Worm (Caenorhabditis elegans) whole organism, dauer: ENCODE measurements around the gene rhi-1.

Experiments
- unc-62 ChIP-seq: sonication (generic microtip); optimal IDR thresholded peaks from 2 replicates; lab custom pipeline; 2017; ENCODE audit warnings: missing biosample characterization, missing genetic modification reagents, missing genetic modification characterization

The rhi-1 gene

ce11 chrX:4530426-4531044 lies 22.2 kb downstream of the rhi-1 start:
- no peak for TF ChIP-seq unc-62 (GFP tag; lab: Kevin White, UChicago)

- TF ChIP-seq unc-62 (GFP tag; lab: Kevin White, UChicago): no peak
These were observed 23.9 kb downstream of the rhi-1 start, which contains the start of gene nhr-35 for ce11 chrX:4532160-4532741. nhr-35 (plus strand) TSS chrX:4532691.

ce11 chrX:4534112-4534511 lies 25.8 kb downstream of the rhi-1 start:
- TF ChIP-seq unc-62 (GFP tag; lab: Kevin White, UChicago): no peak

DNA sequence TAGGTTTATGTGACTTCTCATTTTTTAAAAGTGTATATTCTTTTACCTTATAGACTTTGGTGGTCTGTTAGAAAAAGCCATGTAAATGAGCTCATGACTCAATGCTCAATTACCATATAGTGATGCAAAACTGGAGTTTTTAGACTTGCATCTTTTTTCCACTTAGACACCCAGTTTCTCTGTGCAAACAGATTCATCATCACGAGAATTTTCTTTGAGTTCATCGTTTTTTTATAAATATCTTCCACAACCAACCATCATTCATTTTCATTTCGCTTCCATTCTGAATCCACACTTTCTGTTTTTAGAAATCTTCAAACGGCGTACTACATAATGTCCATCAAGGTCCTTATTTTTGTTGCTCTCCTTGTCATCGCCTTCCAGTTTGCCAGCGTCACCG lies 36.2 kb downstream of the rhi-1 start, which contains the start of gene C07A12.2:
C07A12.2 (plus strand) TSS at position 301 of the 400 bp plus-strand sequence.
- TF ChIP-seq unc-62 (GFP tag; lab: Kevin White, UChicago): no peak

ce11 chrX:4548929-4549328 lies 40.6 kb downstream of the rhi-1 start:
- TF ChIP-seq unc-62 (GFP tag; lab: Kevin White, UChicago): no peak

ce11 chrX:4549853-4550596 lies 41.7 kb downstream of the rhi-1 start, which contains the start of gene C07A12.18:
C07A12.18 (minus strand) TSS chrX:4549903.
- no peak for TF ChIP-seq unc-62 (GFP tag; lab: Kevin White, UChicago)

- TF ChIP-seq unc-62 (GFP tag; lab: Kevin White, UChicago): no peak
These were observed 42.7 kb downstream of the rhi-1 start for ce11 chrX:4550987-4551386.

- no peak for TF ChIP-seq unc-62 (GFP tag; lab: Kevin White, UChicago)
These were observed 44.7 kb downstream of the rhi-1 start for ce11 chrX:4553033-4553432.

- TF ChIP-seq unc-62 (GFP tag; lab: Kevin White, UChicago): no peak
These were observed 45.2 kb downstream of the rhi-1 start for ce11 chrX:4553491-4553890.

- TF ChIP-seq unc-62 (GFP tag; lab: Kevin White, UChicago): no peak
These were observed 46.1 kb downstream of the rhi-1 start, which contains the start of gene ham-2 for ce11 chrX:4554385-4554784. ham-2 (plus strand) TSS chrX:4554685.

ce11 chrX:4556028-4556427 lies 47.7 kb downstream of the rhi-1 start:
- no peak for TF ChIP-seq unc-62 (GFP tag; lab: Kevin White, UChicago)
